Worm (Caenorhabditis elegans): ENCODE results near the gene Y47D3A.32.

Y47D3A.32 gene

ce11 chrIII:11202992-11203391 lies 49.2 kb upstream of the Y47D3A.32 start (continued):
- peak in 1 of 2 experiments; percentile 7 for TF ChIP-seq efl-1 (optimal IDR thresholded peaks at IDR 0.05)
- peak in 1 of 2 experiments; percentile 11 for TF ChIP-seq efl-1 (GFP tag; optimal IDR thresholded peaks at IDR 0.05 in 1 of 2)
- TF ChIP-seq aly-2 (tag; optimal IDR thresholded peaks at IDR 0.05), result no peak
- no peak for TF ChIP-seq tbx-2 (tag; optimal IDR thresholded peaks at IDR 0.05)
- no peak for TF ChIP-seq sptf-1 (tag; optimal IDR thresholded peaks at IDR 0.05)
- peak; percentile 21 for TF ChIP-seq snu-23 (GFP tag; optimal IDR thresholded peaks at IDR 0.05)
- TF ChIP-seq dsc-1 (tag; optimal IDR thresholded peaks at IDR 0.05), result peak; percentile 66
- TF ChIP-seq fkh-8 (tag; optimal IDR thresholded peaks at IDR 0.05), result peak; percentile 4
- no peak for TF ChIP-seq nhr-76 (tag; optimal IDR thresholded peaks at IDR 0.05)
- no peak for TF ChIP-seq nhr-28 (tag; optimal IDR thresholded peaks at IDR 0.05)
- no peak for TF ChIP-seq blmp-1 (tag; optimal IDR thresholded peaks at IDR 0.05)
- TF ChIP-seq isw-1 (GFP tag; IDR thresholded peaks at IDR 0.05), result no peak
- TF ChIP-seq Y116A8C.19 (tag; optimal IDR thresholded peaks at IDR 0.05; ENCODE audit: borderline replicate concordance), result no peak
- no peak for TF ChIP-seq zag-1 (tag; optimal IDR thresholded peaks at IDR 0.05)
- TF ChIP-seq irx-1 (tag; optimal IDR thresholded peaks at IDR 0.05), result no peak
- TF ChIP-seq ceh-63 (GFP tag; optimal IDR thresholded peaks at IDR 0.05), result no peak
- TF ChIP-seq pag-3 (tag; optimal IDR thresholded peaks at IDR 0.05; ENCODE audit: borderline replicate concordance, insufficient read depth), result no peak
- TF ChIP-seq lin-15B (tag; optimal IDR thresholded peaks at IDR 0.05), result no peak
- TF ChIP-seq ceh-82 (tag; optimal IDR thresholded peaks at IDR 0.05), result peak in 1 of 3 experiments; percentile 55
- TF ChIP-seq efl-3 (GFP tag; optimal IDR thresholded peaks at IDR 0.05), result no peak
- TF ChIP-seq aha-1 (tag; optimal IDR thresholded peaks at IDR 0.05), result no peak
- TF ChIP-seq nhr-85 (tag), result no peak
- no peak for TF ChIP-seq alr-1 (tag; optimal IDR thresholded peaks at IDR 0.05; ENCODE audit: borderline replicate concordance)
- TF ChIP-seq fkh-4 (tag; optimal IDR thresholded peaks at IDR 0.05; ENCODE audit: borderline replicate concordance), result no peak
- no peak for TF ChIP-seq hlh-4 (tag; optimal IDR thresholded peaks at IDR 0.05)
- no peak for TF ChIP-seq vab-15 (tag; optimal IDR thresholded peaks at IDR 0.05)
- no peak for TF ChIP-seq grh-1 (GFP tag; IDR thresholded peaks at IDR 0.05)
- no peak for TF ChIP-seq lir-3 (tag; optimal IDR thresholded peaks at IDR 0.05; ENCODE audit: poor library complexity)
- TF ChIP-seq nhr-47 (tag; optimal IDR thresholded peaks at IDR 0.05), result peak; percentile 26
- no peak for TF ChIP-seq ets-5 (GFP tag; IDR thresholded peaks at IDR 0.05)
- no peak for TF ChIP-seq ceh-88 (GFP tag; IDR thresholded peaks at IDR 0.05)
- TF ChIP-seq lin-14 (GFP tag; optimal IDR thresholded peaks at IDR 0.05), result peak; percentile 94
- no peak for TF ChIP-seq tlp-1 (tag; optimal IDR thresholded peaks at IDR 0.05)
- peak; percentile 30 for TF ChIP-seq rnt-1 (tag; optimal IDR thresholded peaks at IDR 0.05)
- TF ChIP-seq nhr-19 (GFP tag; conservative IDR thresholded peaks at IDR 0.05), result no peak
- TF ChIP-seq mep-1 (tag; optimal IDR thresholded peaks at IDR 0.05), result peak; percentile 7
- no peak for TF ChIP-seq ztf-4 (tag; optimal IDR thresholded peaks at IDR 0.05)
- no peak for TF ChIP-seq mdl-1 (tag; optimal IDR thresholded peaks at IDR 0.05)
- peak; percentile 9 for TF ChIP-seq swsn-7 (tag; optimal IDR thresholded peaks at IDR 0.05)

DNA sequence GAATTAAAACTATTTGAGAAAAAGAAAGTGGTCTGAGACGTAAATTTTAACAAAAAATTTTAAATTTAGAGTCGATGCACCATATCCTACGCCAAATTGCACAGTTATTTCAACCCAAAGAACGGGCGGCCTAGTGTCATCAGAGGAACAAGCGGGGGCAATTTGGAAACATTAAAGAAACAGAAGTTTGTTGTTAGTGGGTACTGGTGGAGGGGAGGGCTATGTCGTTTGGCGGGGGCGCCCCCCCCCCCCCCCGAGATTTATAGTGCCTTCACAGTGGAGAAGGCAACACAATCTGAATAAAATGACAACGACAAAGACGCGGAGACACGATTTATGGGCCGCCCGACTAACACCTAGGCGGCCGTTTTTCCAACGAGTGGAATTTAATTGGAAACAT lies 45.3 kb upstream of the Y47D3A.32 start:
- TF ChIP-seq fkh-4 (tag; optimal IDR thresholded peaks at IDR 0.05; ENCODE audit: borderline replicate concordance) (peak; percentile 23), ztf-11 (tag; optimal IDR thresholded peaks at IDR 0.05) (no peak), mab-9 (GFP tag; IDR thresholded peaks at IDR 0.05) (no peak), nhr-20 (tag; optimal IDR thresholded peaks at IDR 0.05) (no peak), lsy-2 (tag; optimal IDR thresholded peaks at IDR 0.05) (no peak), lir-3 (tag; optimal IDR thresholded peaks at IDR 0.05; ENCODE audit: poor library complexity) (no peak), dsc-1 (tag; optimal IDR thresholded peaks at IDR 0.05) (peak; percentile 60), ceh-8 (GFP tag; optimal IDR thresholded peaks at IDR 0.05) (no peak)
